Fruit fly (Drosophila melanogaster) whole organism, embryonic: ENCODE measurements around the gene CycC.

ENCODE experiments used
- Aef1 ChIP-seq: fragments of 200-800 bp; sonication (Bioruptor generic); IDR thresholded peaks from 3 replicates; pipeline ENCODE4 v1.3.6; 2022; ENCODE audit warnings: missing biosample characterization, missing genetic modification characterization
- Bteb2 ChIP-seq: fragments of 200-800 bp; sonication (Bioruptor generic); optimal IDR thresholded peaks from 2 replicates; lab custom pipeline; 2016; ENCODE audit warnings: missing biosample characterization, missing genetic modification characterization
- C15 ChIP-seq: fragments of 200-800 bp; sonication (Bioruptor generic); IDR thresholded peaks from 3 replicates; pipeline ENCODE4 v1.3.6; 2022; ENCODE audit warnings: missing biosample characterization, missing genetic modification characterization
- CG10654 ChIP-seq: fragments of 200-800 bp; sonication (Bioruptor generic); optimal IDR thresholded peaks from 2 replicates; lab custom pipeline; 2016; ENCODE audit warnings: missing biosample characterization, missing genetic modification characterization
- CG11398 ChIP-seq: fragments of 200-800 bp; sonication (Bioruptor generic); optimal IDR thresholded peaks from 2 replicates; lab custom pipeline; 2016; ENCODE audit warnings: missing biosample characterization, missing genetic modification characterization
- CG13287 ChIP-seq: fragments of 200-800 bp; sonication (Bioruptor generic); IDR thresholded peaks from 2 replicates; pipeline ENCODE4 v1.3.6; 2022; ENCODE audit warnings: missing biosample characterization, missing genetic modification characterization; ENCODE audit not compliant: partially characterized antibody
- CG13624 ChIP-seq: fragments of 200-800 bp; sonication (Bioruptor generic); optimal IDR thresholded peaks from 2 replicates; lab custom pipeline; 2016; ENCODE audit warnings: missing biosample characterization, missing genetic modification characterization
- CG14667 ChIP-seq: fragments of 200-800 bp; sonication (Bioruptor generic); IDR thresholded peaks from 2 replicates; pipeline ENCODE4 v1.3.6; 2022; ENCODE audit warnings: missing biosample characterization, missing genetic modification characterization
- CG14710 ChIP-seq: fragments of 200-800 bp; sonication (Bioruptor generic); optimal IDR thresholded peaks from 3 replicates; lab custom pipeline; 2019; ENCODE audit warnings: missing biosample characterization, mild to moderate bottlenecking, missing genetic modification characterization, moderate library complexity
- CG15073 ChIP-seq: fragments of 200-800 bp; sonication (Bioruptor generic); optimal IDR thresholded peaks from 2 replicates; lab custom pipeline; 2016; ENCODE audit warnings: missing biosample characterization, missing genetic modification characterization
- CG1603 ChIP-seq: fragments of 200-800 bp; sonication (Bioruptor generic); optimal IDR thresholded peaks from 2 replicates; lab custom pipeline; 2019; ENCODE audit warnings: missing biosample characterization, mild to moderate bottlenecking, missing genetic modification characterization, moderate library complexity
- CG18619 ChIP-seq: fragments of 200-800 bp; sonication (Bioruptor generic); optimal IDR thresholded peaks from 3 replicates; lab custom pipeline; 2017; ENCODE audit warnings: missing biosample characterization, mild to moderate bottlenecking, missing genetic modification characterization
- CG2120 ChIP-seq: fragments of 200-800 bp; sonication (Bioruptor generic); optimal IDR thresholded peaks from 3 replicates; lab custom pipeline; 2016; ENCODE audit warnings: missing biosample characterization, missing genetic modification characterization
- CG2202 ChIP-seq: fragments of 200-800 bp; sonication (Bioruptor generic); optimal IDR thresholded peaks from 2 replicates; lab custom pipeline; 2018; ENCODE audit warnings: missing biosample characterization, mild to moderate bottlenecking, missing genetic modification characterization
- CG30020 ChIP-seq: fragments of 200-800 bp; optimal IDR thresholded peaks from 2 replicates; lab custom pipeline; 2019; ENCODE audit warnings: missing biosample characterization, mild to moderate bottlenecking, missing genetic modification characterization, moderate library complexity
- CG30403 ChIP-seq: fragments of 200-800 bp; sonication (Bioruptor generic); optimal IDR thresholded peaks from 3 replicates; lab custom pipeline; 2016; ENCODE audit warnings: missing biosample characterization, missing genetic modification characterization
- CG33557 ChIP-seq: fragments of 200-800 bp; sonication (Bioruptor generic); optimal IDR thresholded peaks from 2 replicates; lab custom pipeline; 2019; ENCODE audit warnings: missing biosample characterization, mild to moderate bottlenecking, missing genetic modification characterization, moderate library complexity
- CG3407 ChIP-seq: fragments of 200-800 bp; sonication (Bioruptor generic); optimal IDR thresholded peaks from 2 replicates; lab custom pipeline; 2018; ENCODE audit warnings: missing biosample characterization, mild to moderate bottlenecking, missing genetic modification characterization
- CG3847 ChIP-seq: fragments of 200-800 bp; sonication (Bioruptor generic); IDR thresholded peaks from 2 replicates; pipeline ENCODE4 v1.3.6; 2022; ENCODE audit warnings: missing biosample characterization, missing genetic modification characterization
- CG4820 ChIP-seq: fragments of 200-800 bp; sonication (Bioruptor generic); optimal IDR thresholded peaks from 3 replicates; lab custom pipeline; 2016; ENCODE audit warnings: missing biosample characterization, missing genetic modification characterization
- CG6175 ChIP-seq: fragments of 200-800 bp; sonication (Bioruptor generic); IDR thresholded peaks from 3 replicates; pipeline ENCODE4 v1.3.6; 2022; ENCODE audit warnings: missing biosample characterization, missing genetic modification characterization
- CG6254 ChIP-seq: fragments of 200-800 bp; sonication (Bioruptor generic); optimal IDR thresholded peaks from 3 replicates; lab custom pipeline; 2017; ENCODE audit warnings: mild to moderate bottlenecking, missing biosample characterization, missing genetic modification reagents, missing genetic modification characterization
- CG7963 ChIP-seq: fragments of 200-800 bp; sonication (Bioruptor generic); IDR thresholded peaks from 3 replicates; pipeline ENCODE4 v1.3.6; 2022; ENCODE audit warnings: missing biosample characterization, missing genetic modification characterization; ENCODE audit not compliant: partially characterized antibody
- CG8944 ChIP-seq: fragments of 200-800 bp; sonication (Bioruptor generic); optimal IDR thresholded peaks from 3 replicates; lab custom pipeline; 2016; ENCODE audit warnings: missing biosample characterization, missing genetic modification characterization
- CG9215 ChIP-seq: fragments of 200-800 bp; sonication (Bioruptor generic); IDR thresholded peaks from 2 replicates; pipeline ENCODE4 v1.3.6; 2022; ENCODE audit warnings: missing biosample characterization, missing genetic modification characterization
- CG9437 ChIP-seq: fragments of 200-800 bp; sonication (Bioruptor generic); optimal IDR thresholded peaks from 2 replicates; lab custom pipeline; 2018; ENCODE audit warnings: missing biosample characterization, mild to moderate bottlenecking, missing genetic modification characterization
- Chrac-16 ChIP-seq: fragments of 200-800 bp; sonication (Bioruptor generic); optimal IDR thresholded peaks from 3 replicates; lab custom pipeline; 2016; ENCODE audit warnings: missing biosample characterization, missing genetic modification characterization
- CrebB ChIP-seq: fragments of 200-800 bp; sonication (Bioruptor generic); optimal IDR thresholded peaks from 3 replicates; lab custom pipeline; 2018; ENCODE audit warnings: missing biosample characterization, mild to moderate bottlenecking, missing genetic modification characterization
- Dip3 ChIP-seq: fragments of 200-800 bp; sonication (Bioruptor generic); optimal IDR thresholded peaks from 3 replicates; lab custom pipeline; 2016; ENCODE audit warnings: missing biosample characterization, missing genetic modification characterization
- Dref ChIP-seq: fragments of 200-800 bp; sonication (Bioruptor generic); IDR thresholded peaks from 2 replicates; pipeline ENCODE4 v1.3.6; 2022; ENCODE audit warnings: missing biosample characterization, missing genetic modification characterization
- Ets97D ChIP-seq: fragments of 200-800 bp; sonication (Bioruptor generic); optimal IDR thresholded peaks from 3 replicates; lab custom pipeline; 2016; ENCODE audit warnings: missing biosample characterization, missing genetic modification characterization
- H2.0 ChIP-seq: fragments of 200-800 bp; sonication (Bioruptor generic); IDR thresholded peaks from 2 replicates; pipeline ENCODE4 v1.3.6; 2022; ENCODE audit warnings: missing biosample characterization, missing genetic modification characterization
- Hey ChIP-seq: fragments of 200-800 bp; sonication (Bioruptor generic); optimal IDR thresholded peaks from 3 replicates; lab custom pipeline; 2018; ENCODE audit warnings: missing biosample characterization, mild to moderate bottlenecking, missing genetic modification characterization
- Hsf ChIP-seq: fragments of 200-800 bp; sonication (Bioruptor generic); optimal IDR thresholded peaks from 3 replicates; lab custom pipeline; 2016; ENCODE audit warnings: missing biosample characterization, missing genetic modification characterization
- Pdp1 ChIP-seq, 2 experiments: fragments of 200-800 bp; sonication (Bioruptor generic); optimal IDR thresholded peaks; 3 replicates each; lab custom pipeline; 2016; ENCODE audit warnings: missing biosample characterization in 2 of 2, missing genetic modification characterization in 2 of 2, mild to moderate bottlenecking in 1 of 2, moderate library complexity in 1 of 2
- Spps ChIP-seq: fragments of 200-800 bp; sonication (Bioruptor generic); optimal IDR thresholded peaks from 2 replicates; lab custom pipeline; 2018; ENCODE audit warnings: missing biosample characterization, mild to moderate bottlenecking, missing genetic modification characterization
- Usf ChIP-seq: fragments of 200-800 bp; sonication (Bioruptor generic); optimal IDR thresholded peaks from 2 replicates; lab custom pipeline; 2017; ENCODE audit warnings: missing genotype, missing biosample characterization, missing genetic modification characterization
- Vsx1 ChIP-seq: fragments of 200-800 bp; sonication (Bioruptor generic); optimal IDR thresholded peaks from 2 replicates; lab custom pipeline; 2017; ENCODE audit warnings: missing biosample characterization, mild to moderate bottlenecking, missing genetic modification characterization, missing genetic modification reagents
- br ChIP-seq: fragments of >200 bp; optimal IDR thresholded peaks from 2 replicates; lab custom pipeline; 2017
- cato ChIP-seq: fragments of 200-800 bp; sonication (Bioruptor generic); optimal IDR thresholded peaks from 2 replicates; lab custom pipeline; 2016; ENCODE audit warnings: missing biosample characterization, missing genetic modification characterization, borderline replicate concordance
- croc ChIP-seq: fragments of 200-800 bp; sonication (Bioruptor generic); conservative IDR thresholded peaks from 3 replicates; pipeline ENCODE4 v1.3.6; 2022; ENCODE audit warnings: missing biosample characterization, missing genetic modification characterization
- disco-r ChIP-seq: fragments of 200-800 bp; sonication (Bioruptor generic); optimal IDR thresholded peaks from 2 replicates; lab custom pipeline; 2016; ENCODE audit warnings: missing biosample characterization, missing genetic modification characterization
- fd3F ChIP-seq: fragments of 200-800 bp; sonication (Bioruptor generic); optimal IDR thresholded peaks from 2 replicates; lab custom pipeline; 2018; ENCODE audit warnings: missing biosample characterization, mild to moderate bottlenecking, missing genetic modification characterization, moderate library complexity
- grau ChIP-seq: fragments of 200-800 bp; optimal IDR thresholded peaks from 3 replicates; lab custom pipeline; 2019; ENCODE audit warnings: missing biosample characterization, mild to moderate bottlenecking, missing genetic modification characterization, moderate library complexity
- lilli ChIP-seq: fragments of 200-800 bp; sonication (Bioruptor generic); optimal IDR thresholded peaks from 3 replicates; lab custom pipeline; 2016; ENCODE audit warnings: missing biosample characterization, missing genetic modification characterization
- onecut ChIP-seq: fragments of 200-800 bp; sonication (Bioruptor generic); IDR thresholded peaks from 2 replicates; pipeline ENCODE4 v1.3.6; 2022; ENCODE audit warnings: missing biosample characterization, missing genetic modification characterization
- p53 ChIP-seq: fragments of 200-800 bp; sonication (Bioruptor generic); optimal IDR thresholded peaks from 2 replicates; lab custom pipeline; 2016; ENCODE audit warnings: missing biosample characterization, missing genetic modification characterization
- pnt ChIP-seq: fragments of 200-800 bp; sonication (Bioruptor generic); optimal IDR thresholded peaks from 3 replicates; lab custom pipeline; 2016; ENCODE audit warnings: missing biosample characterization, missing genetic modification characterization
- tgo ChIP-seq: fragments of 200-800 bp; sonication (Bioruptor generic); IDR thresholded peaks from 3 replicates; pipeline ENCODE4 v1.3.6; 2022; ENCODE audit warnings: missing biosample characterization, missing genetic modification characterization
- tx ChIP-seq: fragments of 200-800 bp; sonication (Bioruptor generic); optimal IDR thresholded peaks from 2 replicates; lab custom pipeline; 2016; ENCODE audit warnings: missing biosample characterization, missing genetic modification characterization
- usp ChIP-seq: fragments of >200 bp; optimal IDR thresholded peaks from 2 replicates; lab custom pipeline; 2017; ENCODE audit warnings: missing biosample characterization, missing genetic modification characterization
- zf30C ChIP-seq: fragments of 200-800 bp; sonication (Bioruptor generic); optimal IDR thresholded peaks from 3 replicates; lab custom pipeline; 2018; ENCODE audit warnings: missing biosample characterization, mild to moderate bottlenecking, missing genetic modification characterization

CycC gene

DNA sequence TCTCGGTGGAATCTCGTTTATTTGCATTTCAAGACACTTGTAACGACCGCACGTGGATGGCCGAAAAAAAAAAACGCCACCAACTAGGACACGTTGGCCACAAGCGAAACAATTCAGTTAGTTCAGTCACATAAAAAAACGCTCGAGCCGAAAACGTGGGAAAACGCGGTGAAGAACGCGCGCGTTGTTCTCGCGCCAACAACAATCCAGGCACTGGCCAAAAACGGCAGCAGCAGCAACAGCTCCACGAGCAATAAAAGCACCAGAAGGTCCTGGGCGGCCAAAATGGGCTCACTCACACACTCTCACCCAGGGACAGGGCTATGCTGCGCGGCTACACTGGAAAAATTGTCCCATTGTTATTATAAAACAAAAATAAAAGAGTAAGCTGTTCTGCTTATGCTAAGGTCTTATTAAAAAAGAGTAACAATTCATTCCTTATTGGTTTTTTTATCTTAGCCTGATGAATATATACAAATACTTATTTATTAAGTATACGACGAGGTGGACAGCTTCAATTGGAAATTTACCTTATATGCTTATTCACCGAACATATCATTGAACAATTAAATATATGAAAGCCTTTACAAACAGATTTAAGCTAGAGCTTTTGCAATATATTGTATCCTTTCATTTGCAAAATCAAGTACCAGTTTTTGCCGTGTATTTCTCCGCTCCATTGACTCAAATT lies 14.6 kb downstream of the CycC start, which contains the start of gene btsz (continued):
- no peak for TF ChIP-seq zf30C (GFP tag; lab: Kevin White, UChicago)
- TF ChIP-seq CG18619 (GFP tag; lab: Kevin White, UChicago), result peak; percentile 59
- no peak for TF ChIP-seq CG30020
- TF ChIP-seq Hey, result no peak
- no peak for TF ChIP-seq CG2202
- TF ChIP-seq CG14710, result no peak
- TF ChIP-seq Ets97D (GFP tag; lab: Kevin White, UChicago), result no peak
- no peak for TF ChIP-seq br (lab: Kevin White, UChicago)
- peak; percentile 66 for TF ChIP-seq CG30403 (GFP tag; lab: Kevin White, UChicago)
- TF ChIP-seq fd3F, result peak; percentile 35
- no peak for TF ChIP-seq CG6175
- peak; percentile 15 for TF ChIP-seq CG4820
- peak; percentile 70 for TF ChIP-seq CG2120 (GFP tag; lab: Kevin White, UChicago)
- no peak for TF ChIP-seq CrebB (tag; lab: Kevin White, UChicago)
- no peak for TF ChIP-seq CG15073 (GFP tag; lab: Kevin White, UChicago)
- TF ChIP-seq Bteb2 (GFP tag; lab: Kevin White, UChicago), result no peak
- TF ChIP-seq tx, result no peak
- TF ChIP-seq pnt (GFP tag; lab: Kevin White, UChicago), result no peak
- peak; percentile 39 for TF ChIP-seq lilli
- no peak for TF ChIP-seq CG1603
- TF ChIP-seq H2.0, result no peak
- no peak for TF ChIP-seq Dref (GFP tag; lab: Robert Waterston, UW)
- no peak for TF ChIP-seq Usf (GFP tag; lab: Kevin White, UChicago)
- TF ChIP-seq usp (GFP tag; lab: Kevin White, UChicago), result no peak
- TF ChIP-seq Dip3 (GFP tag; lab: Kevin White, UChicago), result peak; percentile 17
- TF ChIP-seq CG9437 (GFP tag; lab: Kevin White, UChicago), result peak; percentile 26
- TF ChIP-seq C15 (GFP tag; lab: Robert Waterston, UW), result no peak
- TF ChIP-seq CG6254 (GFP tag; lab: Kevin White, UChicago), result no peak
- TF ChIP-seq Spps (tag; lab: Kevin White, UChicago), result no peak
- TF ChIP-seq onecut, result no peak
- no peak for TF ChIP-seq Aef1 (GFP tag; lab: Robert Waterston, UW)
- no peak for TF ChIP-seq Chrac-16 (GFP tag; lab: Kevin White, UChicago)
- no peak for TF ChIP-seq CG10654 (GFP tag; lab: Kevin White, UChicago)
- TF ChIP-seq CG7963 (GFP tag; lab: Robert Waterston, UW), result no peak
- no peak for TF ChIP-seq disco-r (GFP tag; lab: Kevin White, UChicago)
- TF ChIP-seq CG14667 (GFP tag; lab: Robert Waterston, UW), result no peak
- TF ChIP-seq CG3407, result no peak
- no peak for TF ChIP-seq CG13287 (GFP tag; lab: Robert Waterston, UW)
- TF ChIP-seq CG13624 (GFP tag; lab: Kevin White, UChicago), result peak; percentile 6
- no peak for TF ChIP-seq CG8944 (GFP tag; lab: Kevin White, UChicago)
- TF ChIP-seq CG9215, result no peak
- TF ChIP-seq croc (GFP tag; lab: Robert Waterston, UW), result no peak
- TF ChIP-seq p53 (GFP tag; lab: Kevin White, UChicago), result no peak
- no peak for TF ChIP-seq CG33557
- TF ChIP-seq grau (tag; lab: Kevin White, UChicago), result peak; percentile 62
- TF ChIP-seq CG3847, result no peak
- TF ChIP-seq cato (GFP tag; lab: Kevin White, UChicago), result no peak
- TF ChIP-seq tgo (GFP tag; lab: Robert Waterston, UW), result no peak
- TF ChIP-seq CG11398, result no peak
- no peak for TF ChIP-seq Vsx1 (GFP tag; lab: Kevin White, UChicago)
- TF ChIP-seq Hsf (GFP tag; lab: Kevin White, UChicago), result peak; percentile 15
- peak in 1 of 2 experiments; percentile 24 for TF ChIP-seq Pdp1 (GFP tag; optimal IDR thresholded peaks at IDR 0.05; lab: Kevin White, UChicago)
